Worm (Caenorhabditis elegans) whole organism, early embryonic: ENCODE data around the gene srt-19.

Experiments used
- B0310.2 ChIP-seq: sonication (generic microtip); optimal IDR thresholded peaks from 2 replicates; lab custom pipeline; 2016; ENCODE audit warnings: mild to moderate bottlenecking, missing genetic modification characterization, missing compliant biosample characterization
- F13C5.2 ChIP-seq: sonication (generic microtip); optimal IDR thresholded peaks from 2 replicates; lab custom pipeline; 2017; ENCODE audit warnings: mild to moderate bottlenecking, missing genetic modification characterization, inconsistent platforms, missing compliant biosample characterization
- ama-1 ChIP-seq: fragments of 150-350 bp; optimal IDR thresholded peaks from 2 replicates; lab custom pipeline; 2014
- ets-7 ChIP-seq: sonication (generic microtip); optimal IDR thresholded peaks from 2 replicates; lab custom pipeline; 2016; ENCODE audit warnings: missing genotype, missing genetic modification characterization, missing compliant biosample characterization
- flt-1 ChIP-seq: fragments of 200-800 bp; sonication (Bioruptor generic); IDR thresholded peaks from 2 replicates; pipeline ENCODE4 v1.3.6; 2022; ENCODE audit warnings: missing genetic modification characterization, missing compliant biosample characterization
- tbx-11 ChIP-seq: fragments of 200-800 bp; sonication (Bioruptor generic); IDR thresholded peaks from 2 replicates; pipeline ENCODE4 v1.3.6; 2022; ENCODE audit warnings: missing genetic modification characterization, missing compliant biosample characterization
- tra-4 ChIP-seq: sonication (generic microtip); optimal IDR thresholded peaks from 2 replicates; lab custom pipeline; 2017; ENCODE audit warnings: missing genetic modification characterization, missing compliant biosample characterization

DNA sequence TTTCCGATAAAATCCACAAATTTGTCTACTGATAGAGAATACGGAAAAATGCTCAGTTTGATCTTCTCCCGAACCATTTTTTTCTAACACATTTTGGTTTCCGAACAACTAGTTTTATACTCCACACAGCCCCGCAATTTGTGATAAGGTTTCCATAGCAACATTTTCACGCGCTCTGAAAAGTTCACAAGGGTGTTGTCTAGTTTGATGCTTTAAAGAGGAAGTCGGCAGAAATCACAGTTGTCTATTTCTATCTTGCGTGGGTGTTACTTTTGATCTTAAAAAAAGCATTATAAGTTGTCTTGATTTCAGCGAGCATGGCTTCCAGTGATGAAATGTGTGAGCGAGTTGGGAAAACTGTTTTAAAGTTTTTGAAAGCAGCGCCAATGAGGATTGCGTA is 14.9 kb downstream of the srt-19 start, which contains the start of gene ZC132.3:
- no peak for TF ChIP-seq ama-1
- no peak for TF ChIP-seq tra-4 (tag; lab: Kevin White, UChicago)
- no peak for TF ChIP-seq flt-1
- no peak for TF ChIP-seq B0310.2
- TF ChIP-seq F13C5.2, result no peak
- no peak for TF ChIP-seq ets-7 (tag; lab: Kevin White, UChicago)
- no peak for TF ChIP-seq tbx-11 (GFP tag; lab: Robert Waterston, UW)
